Worm (Caenorhabditis elegans): ENCODE results near the gene nhr-43.

DNA sequence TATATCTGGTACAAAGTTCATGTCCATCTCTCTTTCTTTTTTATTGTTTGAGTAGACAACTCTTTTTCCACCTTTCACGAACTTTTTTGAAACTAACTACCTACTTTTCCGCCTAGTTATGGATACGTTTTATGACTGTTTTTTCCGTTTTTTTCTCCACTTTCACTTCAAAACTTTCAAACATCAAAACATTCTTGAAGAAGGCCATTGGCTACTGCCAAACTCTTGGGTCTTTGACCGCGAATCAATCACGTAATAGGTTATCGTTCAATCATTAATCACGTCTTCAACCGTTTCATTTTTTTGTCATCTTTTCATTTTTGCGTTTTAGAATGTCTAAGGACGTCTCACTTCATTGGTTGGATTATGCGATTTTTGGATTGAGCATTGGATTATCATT is 37.7 kb downstream of the nhr-43 start, which contains the start of gene slc-5A12:
- no peak for TF ChIP-seq php-3 (GFP tag; IDR thresholded peaks at IDR 0.05)
- no peak for TF ChIP-seq ces-1 (GFP tag; optimal IDR thresholded peaks at IDR 0.05)
- no peak for TF ChIP-seq zfp-3 (GFP tag; conservative IDR thresholded peaks at IDR 0.05)
- no peak for TF ChIP-seq hif-1 (tag; optimal IDR thresholded peaks at IDR 0.05)
- no peak for TF ChIP-seq rbr-2 (tag; optimal IDR thresholded peaks at IDR 0.05)
- TF ChIP-seq skn-1 (tag; optimal IDR thresholded peaks at IDR 0.05) = no peak
- TF ChIP-seq F10B5.3 (tag; optimal IDR thresholded peaks at IDR 0.05) = no peak
- TF ChIP-seq set-16 (GFP tag; IDR thresholded peaks at IDR 0.05) = no peak
- TF ChIP-seq tra-1 (GFP tag; IDR thresholded peaks at IDR 0.05) = no peak
- TF ChIP-seq mdl-1 (tag; optimal IDR thresholded peaks at IDR 0.05) = no peak
- TF ChIP-seq ZK546.5 (tag; optimal IDR thresholded peaks at IDR 0.05) = no peak
- no peak for TF ChIP-seq nhr-237 (tag; optimal IDR thresholded peaks at IDR 0.05)
- TF ChIP-seq fkh-10 (GFP tag; optimal IDR thresholded peaks at IDR 0.05) = no peak

All from whole organism, L4 larva.